Fruit fly (Drosophila melanogaster): Measurements from ENCODE around the gene CG4887.

The CG4887 gene

DNA sequence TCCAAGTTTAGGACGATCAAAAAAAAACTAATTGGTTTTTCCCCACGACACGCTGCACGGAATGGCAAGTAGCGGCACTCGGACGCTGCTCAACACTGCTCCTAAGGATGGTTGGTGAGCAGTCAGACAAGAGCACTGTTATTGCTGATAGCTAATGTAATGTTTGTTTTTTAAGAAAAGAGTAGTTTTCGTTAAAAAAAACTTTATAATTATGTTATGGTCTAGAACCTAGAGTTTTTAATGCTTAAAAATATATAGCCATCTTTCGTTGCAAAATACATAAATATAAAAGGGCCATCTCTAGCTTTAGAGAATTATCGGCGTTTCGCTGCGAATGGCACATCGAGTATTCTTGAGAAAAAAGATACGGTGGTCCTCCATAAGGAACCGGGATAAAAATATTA is at the start of gene CG4887, which contains the start of gene Charon (continued):
- TF ChIP-seq slp2 (GFP tag; optimal IDR thresholded peaks at IDR 0.05): peak; percentile 75
- peak; percentile 92 for TF ChIP-seq CoRest (tag; optimal IDR thresholded peaks at IDR 0.05)
- peak; percentile 28; the same call in 1 of the 2 replicates for TF ChIP-seq bbx (GFP tag; IDR thresholded peaks at IDR 0.05; ENCODE audit: partially characterized antibody)
- peak; percentile 90 for TF ChIP-seq HLH54F (GFP tag; optimal IDR thresholded peaks at IDR 0.05)
- peak; percentile 74 for TF ChIP-seq CG4854 (GFP tag; optimal IDR thresholded peaks at IDR 0.05)
- peak; percentile 93 for TF ChIP-seq CG9932 (GFP tag; IDR thresholded peaks at IDR 0.05)
- no peak for TF ChIP-seq lbe (GFP tag; optimal IDR thresholded peaks at IDR 0.05)
- TF ChIP-seq aop (GFP tag; IDR thresholded peaks at IDR 0.05): no peak
- peak in 1 of 2 experiments; percentile 4 for TF ChIP-seq tll (GFP tag; optimal IDR thresholded peaks at IDR 0.05)
- no peak for TF ChIP-seq grn (GFP tag; optimal IDR thresholded peaks at IDR 0.05)
- TF ChIP-seq eve (GFP tag; optimal IDR thresholded peaks at IDR 0.05): no peak
- peak; percentile 61 for TF ChIP-seq CG3995 (GFP tag; optimal IDR thresholded peaks at IDR 0.05)
- TF ChIP-seq CG6854 (GFP tag; optimal IDR thresholded peaks at IDR 0.05): peak; percentile 5
- no peak for TF ChIP-seq CG11723 (GFP tag; optimal IDR thresholded peaks at IDR 0.05)
- TF ChIP-seq CG13123 (GFP tag; optimal IDR thresholded peaks at IDR 0.05): peak; percentile 70
- TF ChIP-seq Bteb2 (GFP tag; optimal IDR thresholded peaks at IDR 0.05): peak; percentile 71
- TF ChIP-seq zfh2 (GFP tag; optimal IDR thresholded peaks at IDR 0.05): peak; percentile 93
- no peak for TF ChIP-seq sd (tag; optimal IDR thresholded peaks at IDR 0.05)
- TF ChIP-seq CG8765 (GFP tag; IDR thresholded peaks at IDR 0.05): peak; percentile 48; the same call in 1 of the 2 replicates
- peak; percentile 32; the same call in 1 of the 2 replicates for TF ChIP-seq nerfin-2 (GFP tag; IDR thresholded peaks at IDR 0.05; ENCODE audit: partially characterized antibody)
- TF ChIP-seq ssp (GFP tag; IDR thresholded peaks at IDR 0.05): peak; percentile 71
- TF ChIP-seq CG32767 (GFP tag; IDR thresholded peaks at IDR 0.05): peak; percentile 49; the same call in 1 of the 2 replicates
- peak in 1 of 3 experiments; percentile 15 for TF ChIP-seq Stat92E (GFP tag; optimal IDR thresholded peaks at IDR 0.05)
- no peak for TF ChIP-seq Jarid2 (GFP tag; optimal IDR thresholded peaks at IDR 0.05)
- TF ChIP-seq CG17328 (GFP tag; IDR thresholded peaks at IDR 0.05): peak; percentile 70
- peak; percentile 77 for TF ChIP-seq ken (GFP tag; IDR thresholded peaks at IDR 0.05)
- TF ChIP-seq corto (GFP tag; optimal IDR thresholded peaks at IDR 0.05): no peak
- peak; percentile 83 for TF ChIP-seq CG12744 (GFP tag; optimal IDR thresholded peaks at IDR 0.05)
- peak; percentile 68 for TF ChIP-seq CG12104 (GFP tag; optimal IDR thresholded peaks at IDR 0.05)
- peak; percentile 96 for TF ChIP-seq Sry-δ (GFP tag; optimal IDR thresholded peaks at IDR 0.05)
- TF ChIP-seq CG7963 (GFP tag; IDR thresholded peaks at IDR 0.05; ENCODE audit: partially characterized antibody): 0 out of 3 replicates have a peak, but pooled peaks have one; percentile 28
- TF ChIP-seq CG3163 (GFP tag; optimal IDR thresholded peaks at IDR 0.05): peak; percentile 52
- TF ChIP-seq Side (GFP tag; optimal IDR thresholded peaks at IDR 0.05): peak; percentile 85
- TF ChIP-seq CG12236 (GFP tag; optimal IDR thresholded peaks at IDR 0.05): peak; percentile 40
- TF ChIP-seq knrl (GFP tag; IDR thresholded peaks at IDR 0.05; ENCODE audit: partially characterized antibody): peak; percentile 85; the same call in 2 of the 3 replicates
- TF ChIP-seq jumu (GFP tag; optimal IDR thresholded peaks at IDR 0.05): peak; percentile 89
- peak in 1 of 2 experiments; percentile 79 for TF ChIP-seq bsh (GFP tag; optimal IDR thresholded peaks at IDR 0.05)
- no peak for TF ChIP-seq CG8281 (tag; optimal IDR thresholded peaks at IDR 0.05)
- TF ChIP-seq CG3065 (GFP tag; optimal IDR thresholded peaks at IDR 0.05): no peak
- TF ChIP-seq Med (GFP tag): peak; percentile 96
- TF ChIP-seq cas (GFP tag; IDR thresholded peaks at IDR 0.05): no peak
- TF ChIP-seq dm (GFP tag; optimal IDR thresholded peaks at IDR 0.05): peak; percentile 87
- peak; percentile 73 for TF ChIP-seq trh (GFP tag; optimal IDR thresholded peaks at IDR 0.05)
- TF ChIP-seq Drgx (GFP tag; IDR thresholded peaks at IDR 0.05): peak; percentile 46; the same call in 1 of the 2 replicates
- TF ChIP-seq Sox102F (GFP tag; optimal IDR thresholded peaks at IDR 0.05): no peak
- no peak for TF ChIP-seq jing (GFP tag; optimal IDR thresholded peaks at IDR 0.05)
- TF ChIP-seq CG3407 (GFP tag; optimal IDR thresholded peaks at IDR 0.05): no peak
- no peak for TF ChIP-seq CG5180 (GFP tag; optimal IDR thresholded peaks at IDR 0.05)
- peak; percentile 88 for TF ChIP-seq Max (GFP tag; optimal IDR thresholded peaks at IDR 0.05)
- peak; percentile 41; the same call in 1 of the 2 replicates for TF ChIP-seq CG2129 (GFP tag; IDR thresholded peaks at IDR 0.05; ENCODE audit: partially characterized antibody)
